Worm (Caenorhabditis elegans): ENCODE results near the gene sahd-1.

DNA sequence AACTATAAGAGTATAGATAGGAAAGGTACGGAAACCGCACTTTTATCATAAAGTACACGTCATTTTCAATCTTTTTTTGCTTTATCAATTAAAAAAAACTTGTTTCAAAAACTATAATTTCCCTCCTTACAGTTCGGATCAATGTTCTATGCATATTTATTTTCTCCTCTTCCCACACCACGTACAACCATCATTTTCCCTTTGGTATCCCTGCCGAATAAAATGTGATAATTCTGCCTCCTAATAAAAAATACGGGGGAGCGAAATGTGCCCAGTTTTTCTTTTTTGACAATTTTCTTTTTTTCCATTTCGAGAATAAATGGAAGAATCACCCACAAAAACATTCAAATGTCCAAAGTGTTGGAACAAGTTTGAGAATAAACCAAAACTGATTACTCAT, 797 bp upstream of the sahd-1 start, which contains the start of gene ZK177.3:
- TF ChIP-seq unc-62 (GFP tag; optimal IDR thresholded peaks at IDR 0.05) = no peak
- TF ChIP-seq zag-1 (tag; optimal IDR thresholded peaks at IDR 0.05) = no peak
- no peak for TF ChIP-seq elt-1 (tag; optimal IDR thresholded peaks at IDR 0.05)
- no peak for TF ChIP-seq nhr-11 (tag; optimal IDR thresholded peaks at IDR 0.05)

Data from whole organism, L3 larva.